Fruit fly (Drosophila melanogaster) Kc167 (cell line): ENCODE measurements around the gene cv-c.

Experiments
- Myc ChIP-seq: fragments of >200 bp; optimal IDR thresholded peaks from 2 replicates; lab custom pipeline; 2017; ENCODE audit warnings: missing external identifiers
- Sin3A ChIP-seq: fragments of >200 bp; optimal IDR thresholded peaks from 2 replicates; lab custom pipeline; 2018; ENCODE audit warnings: missing external identifiers
- h ChIP-seq: fragments of >200 bp; optimal IDR thresholded peaks from 3 replicates; lab custom pipeline; 2018; ENCODE audit warnings: missing external identifiers
- insv ChIP-seq: fragments of >200 bp; optimal IDR thresholded peaks from 3 replicates; lab custom pipeline; 2018; ENCODE audit warnings: missing external identifiers
- psq ChIP-seq: fragments of >200 bp; optimal IDR thresholded peaks from 2 replicates; lab custom pipeline; 2017; ENCODE audit warnings: missing external identifiers
- ttk ChIP-seq: sonication (Bioruptor generic); optimal IDR thresholded peaks from 2 replicates; lab custom pipeline; 2017; ENCODE audit warnings: missing external identifiers

cv-c gene

DNA sequence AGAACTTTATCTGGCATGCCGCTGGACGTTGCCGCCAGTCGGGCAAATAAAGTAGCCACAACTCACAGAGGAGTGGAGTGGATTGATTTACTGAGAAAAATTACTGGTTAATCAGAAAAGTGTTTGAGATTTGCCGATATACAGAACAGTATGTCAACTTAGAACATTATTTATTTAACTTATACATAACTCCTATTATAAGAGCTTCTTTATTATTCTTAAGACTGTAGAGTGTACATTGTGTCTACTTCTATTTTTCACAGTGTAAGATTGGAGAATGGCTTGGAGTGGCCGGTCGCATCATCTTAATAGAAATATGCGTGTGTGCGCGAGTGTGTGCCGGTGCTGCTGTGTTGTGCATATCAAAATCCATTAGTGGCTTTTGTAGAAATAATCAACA, 10.9 kb downstream of the cv-c start:
- TF ChIP-seq psq (lab: Kevin White, UChicago) (no peak), Sin3A (lab: Kevin White, UChicago) (no peak), insv (lab: Kevin White, UChicago) (no peak), h (lab: Kevin White, UChicago) (no peak), ttk (no peak), Myc (lab: Kevin White, UChicago) (no peak)

DNA sequence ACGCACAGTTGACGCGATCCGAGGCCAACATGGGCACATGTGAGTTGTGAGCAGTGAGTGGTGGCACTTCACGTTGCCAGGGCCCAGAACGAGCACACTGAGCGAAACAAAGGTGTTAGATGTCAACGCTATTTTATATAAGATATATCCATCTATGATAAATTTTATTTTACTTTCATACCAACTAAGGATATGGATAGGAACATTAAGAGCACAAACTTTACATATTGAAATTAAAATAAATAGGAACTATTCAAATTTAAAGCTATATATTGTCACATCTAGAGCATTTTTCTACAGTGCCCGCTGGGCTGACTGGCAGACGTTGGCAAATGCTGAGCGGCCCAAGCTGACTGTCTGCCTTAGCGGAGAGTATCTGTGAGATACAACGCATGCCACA, 11.8 kb downstream of the cv-c start:
- no peak for TF ChIP-seq ttk
- TF ChIP-seq insv (lab: Kevin White, UChicago): no peak
- TF ChIP-seq Myc (lab: Kevin White, UChicago): no peak
- no peak for TF ChIP-seq psq (lab: Kevin White, UChicago)
- TF ChIP-seq h (lab: Kevin White, UChicago): no peak
- no peak for TF ChIP-seq Sin3A (lab: Kevin White, UChicago)

DNA sequence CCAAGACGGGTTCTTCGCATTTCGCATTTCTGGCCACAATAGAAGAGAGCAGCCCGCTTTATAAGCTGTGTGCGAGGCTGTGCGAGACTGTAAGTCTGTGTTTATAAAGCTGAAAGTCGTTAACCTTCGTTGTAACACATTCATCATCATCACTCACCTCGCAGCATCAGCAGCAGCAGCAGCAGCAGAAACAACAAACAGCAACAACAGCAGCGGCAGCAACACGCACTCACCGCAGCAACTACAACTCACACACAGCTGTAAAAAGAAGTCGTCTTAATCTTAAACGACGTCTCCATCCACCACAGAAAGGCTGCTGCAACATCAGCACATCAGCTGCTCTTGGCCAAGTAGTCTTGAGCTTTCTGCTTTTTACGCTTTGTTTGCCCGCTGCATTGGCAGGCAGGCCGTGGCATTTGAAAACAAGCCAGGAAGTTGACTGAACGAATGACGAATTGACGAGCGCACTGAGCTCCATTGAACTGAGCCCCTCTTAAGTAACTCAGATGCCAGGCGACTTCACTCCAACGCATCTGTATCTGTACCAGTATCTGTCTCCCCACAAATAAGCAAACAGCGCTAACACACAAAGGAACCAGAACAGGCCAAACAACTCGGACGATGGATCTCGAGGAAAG, 12.7 kb downstream of the cv-c start:
- no peak for TF ChIP-seq Myc (lab: Kevin White, UChicago)
- TF ChIP-seq h (lab: Kevin White, UChicago): no peak
- no peak for TF ChIP-seq psq (lab: Kevin White, UChicago)
- no peak for TF ChIP-seq Sin3A (lab: Kevin White, UChicago)

DNA sequence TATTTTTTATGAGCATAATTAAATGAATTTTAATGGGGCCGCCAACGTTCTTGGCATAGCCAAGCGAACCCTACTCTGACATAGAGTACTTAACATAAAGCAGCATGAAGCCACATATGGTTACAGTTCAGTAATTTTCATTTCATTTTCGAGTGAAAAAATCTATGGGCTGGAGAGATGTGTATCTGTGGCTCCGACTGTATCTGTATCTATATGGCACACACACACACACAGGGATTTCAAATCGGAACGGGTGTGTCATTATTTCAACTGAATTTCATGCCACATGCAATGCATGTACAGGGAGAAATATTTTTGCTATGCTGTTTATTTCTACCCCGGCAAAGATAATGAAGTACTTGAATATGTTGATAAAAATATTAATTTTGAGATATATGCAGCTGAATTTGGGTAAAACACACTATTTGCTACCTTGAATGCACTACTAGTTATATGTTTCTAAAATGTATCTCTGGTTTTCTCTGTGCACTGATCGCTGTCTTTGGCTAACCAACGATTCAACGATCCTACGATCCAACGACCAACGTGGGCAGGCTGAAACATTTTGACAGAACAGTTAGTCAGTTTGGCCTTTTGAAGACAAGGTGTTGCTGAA, 14.2 kb downstream of the cv-c start:
- TF ChIP-seq h (lab: Kevin White, UChicago) (no peak), Myc (lab: Kevin White, UChicago) (no peak), insv (lab: Kevin White, UChicago) (no peak), ttk (no peak), psq (lab: Kevin White, UChicago) (no peak), Sin3A (lab: Kevin White, UChicago) (no peak)

DNA sequence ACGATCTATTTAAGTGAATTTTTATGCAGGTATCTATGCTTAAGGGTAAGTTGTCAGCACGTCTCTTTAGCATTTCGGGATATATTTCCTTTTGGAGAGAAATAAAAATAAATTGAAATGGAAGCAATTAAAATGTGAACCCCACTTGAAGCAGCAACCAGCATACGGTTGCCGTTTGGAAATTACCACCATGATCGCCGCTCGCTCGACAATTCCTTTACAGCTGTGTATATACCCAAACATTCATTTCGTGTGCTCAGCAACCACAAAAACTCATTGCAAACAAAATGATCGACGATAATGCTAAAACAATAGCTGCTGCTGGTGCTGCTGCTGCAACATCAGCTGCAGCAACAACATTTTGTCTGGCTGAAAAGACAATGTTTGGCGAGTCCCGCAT, 15.2 kb downstream of the cv-c start:
- no peak for TF ChIP-seq ttk
- no peak for TF ChIP-seq psq (lab: Kevin White, UChicago)
- no peak for TF ChIP-seq h (lab: Kevin White, UChicago)
- no peak for TF ChIP-seq Sin3A (lab: Kevin White, UChicago)
- no peak for TF ChIP-seq Myc (lab: Kevin White, UChicago)
- no peak for TF ChIP-seq insv (lab: Kevin White, UChicago)

DNA sequence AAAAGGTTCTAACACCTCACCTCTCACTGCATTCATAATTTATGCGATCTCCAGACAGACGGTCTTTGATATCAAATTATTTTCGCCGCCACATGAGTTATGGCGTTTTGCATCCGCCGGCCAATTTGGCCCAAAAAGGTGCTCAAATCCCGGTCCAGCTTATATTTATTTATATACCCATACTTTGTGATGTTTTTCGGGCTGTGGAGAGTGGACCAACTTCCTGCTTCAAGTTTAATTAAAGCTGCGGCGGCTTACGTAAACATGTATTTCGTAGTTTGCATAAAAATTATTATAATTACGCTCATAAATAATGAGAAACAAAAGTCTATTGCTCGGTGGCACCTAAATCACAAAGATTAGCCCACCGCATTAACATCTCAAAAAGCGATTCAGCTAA, 16.3 kb downstream of the cv-c start:
- TF ChIP-seq Myc (lab: Kevin White, UChicago) (no peak), psq (lab: Kevin White, UChicago) (no peak), ttk (no peak), Sin3A (lab: Kevin White, UChicago) (no peak), insv (lab: Kevin White, UChicago) (no peak), h (lab: Kevin White, UChicago) (no peak)

DNA sequence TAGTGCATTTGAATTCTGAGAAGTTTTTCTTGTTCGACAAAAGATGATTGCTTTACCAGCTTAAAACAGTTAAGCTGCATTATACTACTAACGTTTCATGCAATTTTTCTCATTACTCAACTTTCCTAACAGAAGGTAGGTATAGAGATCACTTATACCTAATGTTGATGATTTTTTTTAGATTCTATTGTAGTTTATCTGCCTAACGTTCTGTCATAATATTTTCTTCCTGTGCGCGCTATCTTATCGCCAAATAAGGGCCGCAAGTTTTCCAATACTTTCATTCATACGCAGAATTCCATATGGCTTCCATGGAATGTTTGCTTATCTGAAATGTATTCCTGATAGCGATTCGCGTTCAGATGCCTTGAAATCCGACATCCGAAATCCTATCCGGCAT, 17.1 kb downstream of the cv-c start:
- TF ChIP-seq insv (lab: Kevin White, UChicago) (no peak), Myc (lab: Kevin White, UChicago) (no peak), h (lab: Kevin White, UChicago) (no peak), psq (lab: Kevin White, UChicago) (no peak), ttk (no peak), Sin3A (lab: Kevin White, UChicago) (no peak)

DNA sequence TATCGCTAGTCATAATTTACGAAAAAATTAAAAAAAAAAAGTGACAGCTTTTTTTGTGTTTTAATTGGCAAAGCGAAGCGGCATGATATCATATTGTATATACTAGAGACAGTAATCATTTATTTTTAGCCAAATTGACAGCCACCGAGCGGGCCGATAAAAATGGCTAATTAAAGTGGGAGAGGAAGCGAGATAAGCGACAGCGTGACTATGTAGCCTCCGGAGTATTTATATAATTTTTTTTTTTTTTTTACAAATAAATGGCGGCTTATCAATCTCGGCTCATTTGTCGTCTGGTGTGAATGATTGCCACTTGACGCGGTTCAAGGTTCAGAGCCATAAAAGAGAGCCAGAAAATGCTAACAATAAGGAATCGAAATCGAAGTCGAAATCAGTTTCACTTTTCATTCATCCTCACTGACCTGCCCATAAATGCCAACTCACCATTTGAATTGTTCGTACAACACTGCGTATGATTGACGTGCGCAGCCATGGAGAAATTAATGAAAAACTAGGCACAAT, 18.6 kb downstream of the cv-c start:
- no peak for TF ChIP-seq h (lab: Kevin White, UChicago)

DNA sequence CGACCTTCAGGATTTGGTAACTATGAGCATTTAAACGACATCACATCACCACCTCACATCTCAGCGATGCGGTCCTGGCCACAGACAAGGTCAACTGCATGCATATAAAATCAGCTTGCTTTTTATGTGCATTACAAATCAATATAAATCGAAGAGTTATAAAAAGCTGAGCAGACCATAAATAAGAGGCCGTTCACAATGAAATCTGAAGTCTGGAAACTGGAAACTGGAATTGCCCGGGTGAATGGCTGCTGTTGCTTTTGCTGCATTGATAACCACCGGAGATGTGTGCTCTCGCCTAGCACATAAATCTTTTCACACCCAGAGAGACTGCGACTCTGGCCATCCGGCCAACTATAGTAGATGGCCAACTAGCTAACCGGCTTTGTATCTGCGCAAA, 19.2 kb downstream of the cv-c start:
- no peak for TF ChIP-seq insv (lab: Kevin White, UChicago)
- no peak for TF ChIP-seq ttk
- no peak for TF ChIP-seq h (lab: Kevin White, UChicago)
- TF ChIP-seq psq (lab: Kevin White, UChicago): no peak
- TF ChIP-seq Myc (lab: Kevin White, UChicago): no peak
- TF ChIP-seq Sin3A (lab: Kevin White, UChicago): no peak

DNA sequence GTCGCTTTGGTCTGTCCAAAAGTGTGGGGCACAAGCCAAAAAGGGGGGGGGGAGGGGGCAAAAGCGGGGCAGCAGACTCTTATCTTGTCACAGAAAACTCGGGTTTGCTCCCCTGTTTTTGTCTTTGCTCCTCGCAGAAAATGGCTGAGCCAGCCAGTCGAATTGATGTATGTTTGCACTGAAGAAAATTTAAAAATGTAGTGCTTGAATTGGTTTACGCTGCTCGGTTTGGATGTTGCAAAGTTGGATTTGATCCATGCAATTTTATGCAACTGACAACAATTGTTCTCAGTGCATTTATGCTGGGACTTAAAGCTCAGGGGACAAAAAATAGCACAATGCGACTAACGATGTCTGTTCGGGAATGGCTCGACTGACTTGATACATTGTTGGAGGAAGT, 21.2 kb downstream of the cv-c start:
- no peak for TF ChIP-seq insv (lab: Kevin White, UChicago)
- TF ChIP-seq psq (lab: Kevin White, UChicago): no peak
- TF ChIP-seq h (lab: Kevin White, UChicago): no peak
- TF ChIP-seq ttk: no peak

DNA sequence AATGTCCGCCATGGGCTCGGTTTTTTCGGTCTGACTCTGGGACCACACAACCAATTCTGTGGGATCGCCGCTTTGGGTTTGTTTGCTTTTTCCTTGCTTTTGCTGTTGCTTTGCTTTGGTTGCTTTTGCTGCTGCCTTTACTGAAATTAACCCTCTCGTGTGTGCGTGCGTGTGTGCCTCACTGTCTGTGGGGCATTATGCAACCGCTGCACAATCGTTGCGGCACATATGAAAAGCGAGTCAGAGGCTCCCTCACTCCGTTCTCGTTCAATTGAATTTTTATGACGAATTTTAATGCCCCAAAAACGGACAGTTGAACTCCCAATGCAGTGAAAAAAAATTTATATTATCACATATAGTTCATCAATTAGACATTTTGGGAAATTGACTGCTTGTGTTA, 23.1 kb downstream of the cv-c start:
- no peak for TF ChIP-seq ttk
- no peak for TF ChIP-seq h (lab: Kevin White, UChicago)
- TF ChIP-seq psq (lab: Kevin White, UChicago): no peak
- TF ChIP-seq Myc (lab: Kevin White, UChicago): no peak
- no peak for TF ChIP-seq insv (lab: Kevin White, UChicago)
- TF ChIP-seq Sin3A (lab: Kevin White, UChicago): no peak

DNA sequence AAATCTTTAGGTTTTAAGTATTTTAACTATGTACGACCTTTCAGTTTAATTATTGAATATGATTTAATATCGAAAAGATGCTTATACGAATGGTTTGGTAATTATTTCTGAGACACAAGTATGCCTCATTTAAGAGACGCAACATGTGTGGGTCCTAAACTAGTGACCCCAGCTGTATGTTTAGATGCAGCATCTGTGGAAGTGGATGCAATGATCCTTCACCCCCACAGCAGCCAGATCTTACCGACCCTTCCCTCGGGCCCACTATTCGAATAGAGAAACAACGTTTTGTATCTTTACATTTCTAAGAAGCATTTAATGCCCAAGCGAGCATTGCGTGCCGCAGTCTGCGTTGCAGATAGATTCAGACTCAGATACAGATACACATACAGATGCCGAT, 23.6 kb downstream of the cv-c start:
- no peak for TF ChIP-seq psq (lab: Kevin White, UChicago)
- no peak for TF ChIP-seq insv (lab: Kevin White, UChicago)
- TF ChIP-seq Sin3A (lab: Kevin White, UChicago): no peak
- TF ChIP-seq h (lab: Kevin White, UChicago): no peak
- TF ChIP-seq ttk: no peak
- no peak for TF ChIP-seq Myc (lab: Kevin White, UChicago)
